Comparison of ENCODE assay signal across 5 fruit fly cellular contexts in genomic region chr2L:3880048-3880447, dm6.
TF ChIP-seq lines count a peak whose summit lies in the region.

No protein-coding gene starts in this region.

- TF ChIP-seq CTCF in whole organism, embryonic (GFP tag; optimal IDR thresholded peaks at IDR 0.05; lab: Kevin White, UChicago), result no peak

TF ChIP-seq in whole organism, adult, 20 proteins besides CTCF, POLR2A, EP300 and RAD21 (continues in another document):
- TF ChIP-seq CG5204 (GFP tag; optimal IDR thresholded peaks at IDR 0.05; lab: Kevin White, UChicago), result peak; percentile 74
- peak; percentile 91 for TF ChIP-seq CG7101 (tag; optimal IDR thresholded peaks at IDR 0.05; lab: Kevin White, UChicago)
- peak; percentile 76 for TF ChIP-seq Clk (GFP tag; optimal IDR thresholded peaks at IDR 0.05; lab: Kevin White, UChicago)
- peak; percentile 70 for TF ChIP-seq toe (GFP tag; optimal IDR thresholded peaks at IDR 0.05; lab: Kevin White, UChicago)
- TF ChIP-seq Mnt (GFP tag; optimal IDR thresholded peaks at IDR 0.05; lab: Kevin White, UChicago), result peak; percentile 24
- peak; percentile 42 for TF ChIP-seq cic (GFP tag; optimal IDR thresholded peaks at IDR 0.05; lab: Kevin White, UChicago)
- TF ChIP-seq CG11617 (GFP tag; optimal IDR thresholded peaks at IDR 0.05; lab: Kevin White, UChicago), result peak; percentile 89
- TF ChIP-seq CG33017 (tag; optimal IDR thresholded peaks at IDR 0.05; lab: Kevin White, UChicago), result peak; percentile 91
- peak; percentile 52 for TF ChIP-seq tj (GFP tag; optimal IDR thresholded peaks at IDR 0.05; lab: Kevin White, UChicago)
- TF ChIP-seq pad (GFP tag; optimal IDR thresholded peaks at IDR 0.05; lab: Kevin White, UChicago), result peak; percentile 66
- peak; percentile 88 for TF ChIP-seq CG12768 (GFP tag; optimal IDR thresholded peaks at IDR 0.05; lab: Kevin White, UChicago)
- TF ChIP-seq ovo (GFP tag; optimal IDR thresholded peaks at IDR 0.05; lab: Kevin White, UChicago), result no peak
- no peak for TF ChIP-seq CG1620 (GFP tag; optimal IDR thresholded peaks at IDR 0.05; lab: Kevin White, UChicago)
- no peak for TF ChIP-seq cnc (optimal IDR thresholded peaks at IDR 0.05; lab: Kevin White, UChicago)
- TF ChIP-seq Crg-1 (GFP tag; optimal IDR thresholded peaks at IDR 0.05; lab: Kevin White, UChicago), result peak; percentile 34
- no peak for TF ChIP-seq bab1 (GFP tag; optimal IDR thresholded peaks at IDR 0.05; lab: Kevin White, UChicago)
- peak; percentile 81 for TF ChIP-seq CG7045 (GFP tag; optimal IDR thresholded peaks at IDR 0.05; lab: Kevin White, UChicago)
- TF ChIP-seq kay (GFP tag; lab: Kevin White, UChicago; ENCODE audit: borderline replicate concordance), result peak; percentile 71

TF ChIP-seq in whole organism, embryonic, 481 proteins besides CTCF, POLR2A, EP300 and RAD21 (continues in another document):
- TF ChIP-seq CG10366 (GFP tag; IDR thresholded peaks at IDR 0.05; lab: Robert Waterston, UW) (no peak; the same call in 1 of the 2 replicates), CG3281 (GFP tag; optimal IDR thresholded peaks at IDR 0.05; lab: Kevin White, UChicago) (peak; percentile 67), CG10462 (GFP tag; optimal IDR thresholded peaks at IDR 0.05; lab: Kevin White, UChicago) (no peak), Gsc (GFP tag; IDR thresholded peaks at IDR 0.05; lab: Robert Waterston, UW) (no peak), seq (GFP tag; IDR thresholded peaks at IDR 0.05; lab: Robert Waterston, UW) (no peak), schlank (tag; optimal IDR thresholded peaks at IDR 0.05; lab: Kevin White, UChicago) (no peak), CG2875 (GFP tag; optimal IDR thresholded peaks at IDR 0.05; lab: Kevin White, UChicago) (no peak), CoRest (tag; optimal IDR thresholded peaks at IDR 0.05; lab: Kevin White, UChicago) (peak; percentile 47), cato (GFP tag; optimal IDR thresholded peaks at IDR 0.05; lab: Kevin White, UChicago; ENCODE audit: borderline replicate concordance) (no peak), grau (tag; optimal IDR thresholded peaks at IDR 0.05; lab: Kevin White, UChicago) (peak; percentile 74), CG11504 (tag; optimal IDR thresholded peaks at IDR 0.05; lab: Kevin White, UChicago) (peak; percentile 47), CG9215 (GFP tag; IDR thresholded peaks at IDR 0.05; lab: Robert Waterston, UW) (peak; percentile 57), dmrt99B (tag; optimal IDR thresholded peaks at IDR 0.05; lab: Kevin White, UChicago) (peak; percentile 18), CkIIα-i1 (GFP tag; IDR thresholded peaks at IDR 0.05; lab: Robert Waterston, UW) (no peak), usp (GFP tag; optimal IDR thresholded peaks at IDR 0.05; lab: Kevin White, UChicago) (no peak), CG1603 (tag; optimal IDR thresholded peaks at IDR 0.05; lab: Kevin White, UChicago) (no peak), ase (GFP tag; IDR thresholded peaks at IDR 0.05; lab: Robert Waterston, UW) (no peak), CG1832 (GFP tag; optimal IDR thresholded peaks at IDR 0.05; lab: Kevin White, UChicago) (no peak), CG4730 (GFP tag; IDR thresholded peaks at IDR 0.05; lab: Robert Waterston, UW) (no peak)

TF ChIP-seq in whole organism, prepupa, 60 proteins besides CTCF, POLR2A, EP300 and RAD21 (continues in another document):
- TF ChIP-seq pdm3 (GFP tag; optimal IDR thresholded peaks at IDR 0.05; lab: Kevin White, UChicago) (no peak), Lpt (GFP tag; optimal IDR thresholded peaks at IDR 0.05; lab: Kevin White, UChicago) (no peak), CG6792 (GFP tag; optimal IDR thresholded peaks at IDR 0.05; lab: Kevin White, UChicago) (no peak), Eip93F (GFP tag; optimal IDR thresholded peaks at IDR 0.05; lab: Kevin White, UChicago) (no peak), svp (GFP tag; lab: Kevin White, UChicago) (peak; percentile 45), topi (GFP tag; optimal IDR thresholded peaks at IDR 0.05; lab: Kevin White, UChicago) (peak; percentile 23), Sox102F (GFP tag; optimal IDR thresholded peaks at IDR 0.05; lab: Kevin White, UChicago) (no peak), CG6276 (GFP tag; optimal IDR thresholded peaks at IDR 0.05; lab: Kevin White, UChicago) (no peak), spab (GFP tag; optimal IDR thresholded peaks at IDR 0.05; lab: Kevin White, UChicago) (no peak), Met (GFP tag; optimal IDR thresholded peaks at IDR 0.05; lab: Kevin White, UChicago) (no peak), CG15336 (GFP tag; IDR thresholded peaks at IDR 0.05; lab: Robert Waterston, UW) (0 out of 2 replicates have a peak, but pooled peaks have one; percentile 10), CG11294 (GFP tag; IDR thresholded peaks at IDR 0.05; lab: Robert Waterston, UW) (no peak), CG6808 (GFP tag; optimal IDR thresholded peaks at IDR 0.05; lab: Kevin White, UChicago) (no peak), Ets96B (tag; optimal IDR thresholded peaks at IDR 0.05; lab: Kevin White, UChicago) (peak; percentile 37), OdsH (GFP tag; optimal IDR thresholded peaks at IDR 0.05; lab: Kevin White, UChicago) (no peak), vri (GFP tag; optimal IDR thresholded peaks at IDR 0.05; lab: Kevin White, UChicago) (peak; percentile 50), CG10631 (GFP tag; optimal IDR thresholded peaks at IDR 0.05; lab: Kevin White, UChicago) (no peak), CG6854 (GFP tag; optimal IDR thresholded peaks at IDR 0.05; lab: Kevin White, UChicago) (no peak), Eip78C (GFP tag; lab: Kevin White, UChicago) (peak; percentile 74), CG11902 (GFP tag; optimal IDR thresholded peaks at IDR 0.05; lab: Kevin White, UChicago) (no peak), fkh (GFP tag; optimal IDR thresholded peaks at IDR 0.05; lab: Kevin White, UChicago) (peak; percentile 37)

TF ChIP-seq in whole organism, pupa, 21 proteins besides CTCF, POLR2A, EP300 and RAD21:
- TF ChIP-seq D1 (tag; optimal IDR thresholded peaks at IDR 0.05; lab: Kevin White, UChicago) (no peak), CG9948 (tag; optimal IDR thresholded peaks at IDR 0.05; lab: Kevin White, UChicago) (no peak), CG12605 (GFP tag; IDR thresholded peaks at IDR 0.05; lab: Robert Waterston, UW) (no peak), CG8301 (tag; optimal IDR thresholded peaks at IDR 0.05; lab: Kevin White, UChicago) (peak; percentile 1), CG17806 (tag; optimal IDR thresholded peaks at IDR 0.05; lab: Kevin White, UChicago) (peak; percentile 33), CG14655 (GFP tag; optimal IDR thresholded peaks at IDR 0.05; lab: Kevin White, UChicago) (peak; percentile 35), fd96Ca (GFP tag; IDR thresholded peaks at IDR 0.05; lab: Robert Waterston, UW) (no peak), EcR (GFP tag; optimal IDR thresholded peaks at IDR 0.05; lab: Kevin White, UChicago) (no peak), Snoo (tag; optimal IDR thresholded peaks at IDR 0.05; lab: Kevin White, UChicago) (no peak), CG8159 (tag; optimal IDR thresholded peaks at IDR 0.05; lab: Kevin White, UChicago) (peak; percentile 47)

TF ChIP-seq in whole organism, wandering third instar larva, 38 proteins besides CTCF, POLR2A, EP300 and RAD21:
- peak; percentile 17 for TF ChIP-seq Hnf4 (GFP tag; optimal IDR thresholded peaks at IDR 0.05; lab: Kevin White, UChicago)
- TF ChIP-seq fru (GFP tag; optimal IDR thresholded peaks at IDR 0.05; lab: Kevin White, UChicago), result peak; percentile 75
- no peak for TF ChIP-seq sv (GFP tag; optimal IDR thresholded peaks at IDR 0.05; lab: Kevin White, UChicago)
- TF ChIP-seq woc (GFP tag; optimal IDR thresholded peaks at IDR 0.05; lab: Kevin White, UChicago), result peak; percentile 41
- TF ChIP-seq h (GFP tag; optimal IDR thresholded peaks at IDR 0.05; lab: Kevin White, UChicago), result peak; percentile 89
- peak; percentile 58 for TF ChIP-seq OdsH (GFP tag; optimal IDR thresholded peaks at IDR 0.05; lab: Kevin White, UChicago)
- no peak for TF ChIP-seq Dif (GFP tag; optimal IDR thresholded peaks at IDR 0.05; lab: Kevin White, UChicago; ENCODE audit: partially characterized antibody)
- TF ChIP-seq Vsx2 (GFP tag; optimal IDR thresholded peaks at IDR 0.05; lab: Kevin White, UChicago; ENCODE audit: partially characterized antibody), result no peak
- peak; percentile 68 for TF ChIP-seq HLH106 (tag; optimal IDR thresholded peaks at IDR 0.05; lab: Kevin White, UChicago)
- TF ChIP-seq foxo (GFP tag; optimal IDR thresholded peaks at IDR 0.05; lab: Kevin White, UChicago), result peak in 1 of 2 experiments; percentile 84
- TF ChIP-seq Jra (GFP tag; optimal IDR thresholded peaks at IDR 0.05; lab: Kevin White, UChicago), result peak; percentile 20
- TF ChIP-seq br (GFP tag; optimal IDR thresholded peaks at IDR 0.05; lab: Kevin White, UChicago), result peak; percentile 15
- TF ChIP-seq ey (GFP tag; optimal IDR thresholded peaks at IDR 0.05; lab: Kevin White, UChicago), result peak; percentile 46
- peak; percentile 73 for TF ChIP-seq rgr (GFP tag; optimal IDR thresholded peaks at IDR 0.05; lab: Kevin White, UChicago)
- peak; percentile 18 for TF ChIP-seq psq (GFP tag; optimal IDR thresholded peaks at IDR 0.05; lab: Kevin White, UChicago)
- TF ChIP-seq dmrt93B (GFP tag; optimal IDR thresholded peaks at IDR 0.05; lab: Kevin White, UChicago), result peak; percentile 19
- TF ChIP-seq Hr83 (GFP tag; optimal IDR thresholded peaks at IDR 0.05; lab: Kevin White, UChicago; ENCODE audit: poor library complexity, severe bottlenecking), result no peak
TF ChIP-seq in whole organism, wandering third instar larva: peak in this region for 13.
